Worm (Caenorhabditis elegans) whole organism, late embryonic: Measurements from ENCODE around the gene nas-18.
"Not testable (repeated sequence)": the region's sequence is repeated elsewhere in the genome, so short reads cannot be mapped to it uniquely, and the experiment has no call there.

Source experiments
- F13H6.1 ChIP-seq: sonication (generic microtip); optimal IDR thresholded peaks from 2 replicates; lab custom pipeline; 2016; ENCODE audit warnings: missing genetic modification characterization, missing compliant biosample characterization
- ama-1 ChIP-seq: fragments of 150-350 bp; optimal IDR thresholded peaks from 2 replicates; lab custom pipeline; 2014
- ceh-45 ChIP-seq: fragments of 200-800 bp; sonication (Bioruptor generic); IDR thresholded peaks from 2 replicates; pipeline ENCODE4 v1.3.6; 2022; ENCODE audit warnings: missing genetic modification reagents, missing genetic modification characterization, missing compliant biosample characterization
- ceh-48 ChIP-seq: sonication (generic microtip); optimal IDR thresholded peaks from 2 replicates; lab custom pipeline; 2016; ENCODE audit warnings: missing genetic modification characterization, inconsistent platforms, missing compliant biosample characterization
- ceh-6 ChIP-seq: fragments of 200-800 bp; sonication (Bioruptor generic); optimal IDR thresholded peaks from 2 replicates; lab custom pipeline; 2018; ENCODE audit warnings: mild to moderate bottlenecking, missing genetic modification characterization, missing compliant biosample characterization
- dmd-4 ChIP-seq: sonication (generic microtip); optimal IDR thresholded peaks from 2 replicates; lab custom pipeline; 2016; ENCODE audit warnings: borderline replicate concordance, missing genetic modification characterization, missing compliant biosample characterization
- fkh-10 ChIP-seq: fragments of 150-350 bp; optimal IDR thresholded peaks from 2 replicates; lab custom pipeline; 2014; ENCODE audit warnings: missing biosample characterization, missing genetic modification reagents, missing genetic modification characterization
- nfya-1 ChIP-seq: sonication (generic microtip); optimal IDR thresholded peaks from 2 replicates; lab custom pipeline; 2017; ENCODE audit warnings: missing genetic modification characterization, mild to moderate bottlenecking, missing compliant biosample characterization, antibody characterized with exemption, moderate library complexity
- pax-1 ChIP-seq: fragments of 150-350 bp; optimal IDR thresholded peaks from 2 replicates; lab custom pipeline; 2014; ENCODE audit warnings: missing biosample characterization, missing genetic modification characterization
- pqm-1 ChIP-seq: sonication (generic microtip); optimal IDR thresholded peaks from 2 replicates; lab custom pipeline; 2016; ENCODE audit warnings: missing genetic modification characterization, missing compliant biosample characterization
- sox-2 ChIP-seq: fragments of 200-800 bp; sonication (Bioruptor generic); IDR thresholded peaks from 2 replicates; pipeline ENCODE4 v1.3.6; 2022; ENCODE audit warnings: missing genetic modification reagents, missing genetic modification characterization, missing compliant biosample characterization
- syd-9 ChIP-seq: sonication (generic microtip); optimal IDR thresholded peaks from 2 replicates; lab custom pipeline; 2016; ENCODE audit warnings: mild to moderate bottlenecking, missing genetic modification characterization, moderate library complexity, missing compliant biosample characterization
- tbx-2 ChIP-seq: sonication (generic microtip); optimal IDR thresholded peaks from 2 replicates; lab custom pipeline; 2016; ENCODE audit warnings: missing genetic modification characterization, missing compliant biosample characterization
- unc-86 ChIP-seq: sonication (generic microtip); optimal IDR thresholded peaks from 2 replicates; lab custom pipeline; 2016; ENCODE audit warnings: missing genetic modification characterization, missing compliant biosample characterization

- not testable (repeated sequence) for TF ChIP-seq nfya-1; ceh-6 (GFP tag; lab: Kevin White, UChicago); dmd-4 (tag; lab: Kevin White, UChicago); ama-1; pqm-1; ceh-48 (tag; lab: Kevin White, UChicago); syd-9 (tag; lab: Kevin White, UChicago); sox-2 (GFP tag; lab: Robert Waterston, UW); F13H6.1 (tag; lab: Kevin White, UChicago); pax-1 (tag; lab: Kevin White, UChicago); unc-86; ceh-45; tbx-2 (tag; lab: Kevin White, UChicago); fkh-10 (GFP tag; lab: Kevin White, UChicago)
These were observed 1.2 kb upstream of the nas-18 start, which contains the start of gene K03B8.4 for ce11 chrV:11395024-11395423.
